Worm (Caenorhabditis elegans) whole organism, late embryonic: Measurements from ENCODE around the gene F37C4.4.

Experiments
- K09A11.1 ChIP-seq: sonication (generic microtip); optimal IDR thresholded peaks from 2 replicates; lab custom pipeline; 2017; ENCODE audit warnings: antibody characterized with exemption, mild to moderate bottlenecking, missing genetic modification characterization, missing compliant biosample characterization; ENCODE audit not compliant: insufficient read depth
- Y22D7AL.16 ChIP-seq: sonication (generic microtip); optimal IDR thresholded peaks from 2 replicates; lab custom pipeline; 2016; ENCODE audit warnings: missing genetic modification characterization, missing compliant biosample characterization
- ceh-9 ChIP-seq: sonication (generic microtip); optimal IDR thresholded peaks from 2 replicates; lab custom pipeline; 2016; ENCODE audit warnings: mild to moderate bottlenecking, missing genetic modification characterization, inconsistent platforms, missing compliant biosample characterization
- lin-11 ChIP-seq: fragments of 200-800 bp; sonication (Bioruptor generic); optimal IDR thresholded peaks from 2 replicates; lab custom pipeline; 2018; ENCODE audit warnings: mild to moderate bottlenecking, missing genetic modification characterization, missing compliant biosample characterization
- nhr-11 ChIP-seq: fragments of 150-350 bp; optimal IDR thresholded peaks from 2 replicates; lab custom pipeline; 2014; ENCODE audit warnings: missing biosample characterization, missing genetic modification characterization
- pha-4 ChIP-seq: fragments of 150-350 bp; optimal IDR thresholded peaks from 2 replicates; lab custom pipeline; 2018; ENCODE audit warnings: missing biosample characterization, missing genetic modification reagents, missing genetic modification characterization
- rnt-1 ChIP-seq: sonication (generic microtip); optimal IDR thresholded peaks from 2 replicates; lab custom pipeline; 2016; ENCODE audit warnings: missing genetic modification characterization, missing compliant biosample characterization
- tbx-2 ChIP-seq: sonication (generic microtip); optimal IDR thresholded peaks from 2 replicates; lab custom pipeline; 2016; ENCODE audit warnings: missing genetic modification characterization, missing compliant biosample characterization

- TF ChIP-seq pha-4 (tag; lab: Kevin White, UChicago) (no peak), K09A11.1 (no peak), rnt-1 (tag; lab: Kevin White, UChicago) (no peak), nhr-11 (tag; lab: Kevin White, UChicago) (no peak), tbx-2 (tag; lab: Kevin White, UChicago) (no peak), Y22D7AL.16 (tag; lab: Kevin White, UChicago) (no peak), lin-11 (tag; lab: Kevin White, UChicago) (no peak), ceh-9 (no peak)
Measured at ce11 chrIV:3874417-3874816, 7.3 kb downstream of the F37C4.4 start.
